Fruit fly (Drosophila melanogaster) whole organism, embryonic: ENCODE results near the gene CG4896.

Experiments
- Antp ChIP-seq: fragments of 200-800 bp; sonication (Bioruptor generic); optimal IDR thresholded peaks from 3 replicates; lab custom pipeline; 2016; ENCODE audit warnings: missing biosample characterization, missing genetic modification characterization
- BEAF-32 ChIP-seq: fragments of 200-800 bp; sonication (Bioruptor generic); optimal IDR thresholded peaks from 3 replicates; lab custom pipeline; 2017; ENCODE audit warnings: missing biosample characterization, missing genetic modification characterization, mild to moderate bottlenecking, moderate library complexity, missing genetic modification reagents
- Blimp-1 ChIP-seq: fragments of 200-800 bp; sonication (Bioruptor generic); optimal IDR thresholded peaks from 3 replicates; lab custom pipeline; 2018; ENCODE audit warnings: missing biosample characterization, missing genetic modification characterization, mild to moderate bottlenecking, moderate library complexity, missing genetic modification reagents
- CG12071 ChIP-seq: fragments of 200-800 bp; sonication (Bioruptor generic); optimal IDR thresholded peaks from 3 replicates; lab custom pipeline; 2018; ENCODE audit warnings: missing biosample characterization, mild to moderate bottlenecking, missing genetic modification characterization
- CG12659 ChIP-seq: fragments of 200-800 bp; sonication (Bioruptor generic); optimal IDR thresholded peaks from 3 replicates; lab custom pipeline; 2017; ENCODE audit warnings: mild to moderate bottlenecking, missing biosample characterization, missing genetic modification reagents, missing genetic modification characterization
- CG13424 ChIP-seq: fragments of 200-800 bp; sonication (Bioruptor generic); optimal IDR thresholded peaks from 2 replicates; lab custom pipeline; 2019; ENCODE audit warnings: missing biosample characterization, mild to moderate bottlenecking, missing genetic modification characterization, moderate library complexity
- CG14710 ChIP-seq: fragments of 200-800 bp; sonication (Bioruptor generic); optimal IDR thresholded peaks from 3 replicates; lab custom pipeline; 2019; ENCODE audit warnings: missing biosample characterization, mild to moderate bottlenecking, missing genetic modification characterization, moderate library complexity
- CG14860 ChIP-seq: fragments of 200-800 bp; sonication (Bioruptor generic); IDR thresholded peaks from 3 replicates; pipeline ENCODE4 v1.3.6; 2022; ENCODE audit warnings: missing biosample characterization, missing genetic modification characterization; ENCODE audit not compliant: partially characterized antibody
- CG17359 ChIP-seq: fragments of 200-800 bp; sonication (Bioruptor generic); optimal IDR thresholded peaks from 3 replicates; lab custom pipeline; 2018; ENCODE audit warnings: missing biosample characterization, mild to moderate bottlenecking, missing genetic modification characterization, moderate library complexity
- CG17385 ChIP-seq: fragments of 200-800 bp; sonication (Bioruptor generic); optimal IDR thresholded peaks from 3 replicates; lab custom pipeline; 2018; ENCODE audit warnings: missing biosample characterization, mild to moderate bottlenecking, missing genetic modification characterization
- CG17829 ChIP-seq: fragments of 200-800 bp; optimal IDR thresholded peaks from 2 replicates; lab custom pipeline; 2019; ENCODE audit warnings: missing biosample characterization, mild to moderate bottlenecking, missing genetic modification characterization, moderate library complexity
- CG32767 ChIP-seq: fragments of 200-800 bp; sonication (Bioruptor generic); IDR thresholded peaks from 2 replicates; pipeline ENCODE4 v1.3.6; 2022; ENCODE audit warnings: missing biosample characterization, missing genetic modification characterization
- CG33557 ChIP-seq: fragments of 200-800 bp; sonication (Bioruptor generic); optimal IDR thresholded peaks from 2 replicates; lab custom pipeline; 2019; ENCODE audit warnings: missing biosample characterization, mild to moderate bottlenecking, missing genetic modification characterization, moderate library complexity
- CG6272 ChIP-seq: fragments of 200-800 bp; sonication (Bioruptor generic); IDR thresholded peaks from 2 replicates; pipeline ENCODE4 v1.3.6; 2022; ENCODE audit warnings: missing biosample characterization, missing genetic modification characterization
- CG6683 ChIP-seq: fragments of 200-800 bp; sonication (Bioruptor generic); optimal IDR thresholded peaks from 2 replicates; lab custom pipeline; 2017; ENCODE audit warnings: missing biosample characterization, mild to moderate bottlenecking, missing genetic modification characterization, missing genetic modification reagents
- CG6813 ChIP-seq: fragments of 200-800 bp; sonication (Bioruptor generic); optimal IDR thresholded peaks from 2 replicates; lab custom pipeline; 2017; ENCODE audit warnings: missing biosample characterization, missing genetic modification characterization, mild to moderate bottlenecking, moderate library complexity, missing genetic modification reagents
- CG7556 ChIP-seq: fragments of 200-800 bp; sonication (Bioruptor generic); optimal IDR thresholded peaks from 2 replicates; lab custom pipeline; 2017; ENCODE audit warnings: missing biosample characterization, mild to moderate bottlenecking, missing genetic modification characterization
- CG9932 ChIP-seq: fragments of 200-800 bp; sonication (Bioruptor generic); IDR thresholded peaks from 2 replicates; pipeline ENCODE4 v1.3.6; 2022; ENCODE audit warnings: missing biosample characterization, missing genetic modification characterization
- Drgx ChIP-seq: fragments of 200-800 bp; sonication (Bioruptor generic); IDR thresholded peaks from 2 replicates; pipeline ENCODE4 v1.3.6; 2022; ENCODE audit warnings: missing biosample characterization, missing genetic modification characterization
- HLH54F ChIP-seq: fragments of 200-800 bp; sonication (Bioruptor generic); optimal IDR thresholded peaks from 3 replicates; lab custom pipeline; 2016; ENCODE audit warnings: missing biosample characterization, missing genetic modification characterization
- Hr78 ChIP-seq, 2 experiments: fragments of 200-800 bp in 1 of 2; fragments of >200 bp in 1 of 2; sonication (Bioruptor generic) in 1 of 2; optimal IDR thresholded peaks; 2 replicates each; lab custom pipeline; 2017 to 2019; ENCODE audit warnings: missing biosample characterization in 2 of 2, missing genetic modification characterization in 2 of 2, mild to moderate bottlenecking in 1 of 2, moderate library complexity in 1 of 2
- Hsf ChIP-seq: fragments of 200-800 bp; sonication (Bioruptor generic); optimal IDR thresholded peaks from 3 replicates; lab custom pipeline; 2016; ENCODE audit warnings: missing biosample characterization, missing genetic modification characterization
- MBD-R2 ChIP-seq: fragments of 200-800 bp; sonication (Bioruptor generic); IDR thresholded peaks from 2 replicates; pipeline ENCODE4 v1.3.6; 2022; ENCODE audit warnings: missing biosample characterization, missing genetic modification characterization
- Nf-YA ChIP-seq: fragments of 200-800 bp; sonication (Bioruptor generic); IDR thresholded peaks from 2 replicates; pipeline ENCODE4 v1.3.6; 2022; ENCODE audit warnings: missing biosample characterization, missing genetic modification characterization
- Oli ChIP-seq: fragments of 200-800 bp; sonication (Bioruptor generic); optimal IDR thresholded peaks from 2 replicates; lab custom pipeline; 2018; ENCODE audit warnings: missing biosample characterization, mild to moderate bottlenecking, missing genetic modification characterization, moderate library complexity
- Rx ChIP-seq: fragments of 200-800 bp; sonication (Bioruptor generic); IDR thresholded peaks from 2 replicates; pipeline ENCODE4 v1.3.6; 2022; ENCODE audit warnings: missing biosample characterization, missing genetic modification characterization
- Side ChIP-seq: fragments of 200-800 bp; sonication (Bioruptor generic); optimal IDR thresholded peaks from 2 replicates; lab custom pipeline; 2016; ENCODE audit warnings: missing biosample characterization, missing genetic modification characterization
- Taf1 ChIP-seq: fragments of 200-800 bp; sonication (Bioruptor generic); IDR thresholded peaks from 2 replicates; pipeline ENCODE4 v1.3.6; 2022; ENCODE audit warnings: missing biosample characterization, missing genetic modification characterization
- Xbp1 ChIP-seq: fragments of 200-800 bp; sonication (Bioruptor generic); optimal IDR thresholded peaks from 3 replicates; lab custom pipeline; 2016; ENCODE audit warnings: missing biosample characterization, mild to moderate bottlenecking, missing genetic modification characterization
- ac ChIP-seq: fragments of 200-800 bp; sonication (Bioruptor generic); optimal IDR thresholded peaks from 3 replicates; lab custom pipeline; 2017; ENCODE audit warnings: missing biosample characterization, mild to moderate bottlenecking, missing genetic modification characterization
- bbx ChIP-seq: fragments of 200-800 bp; sonication (Bioruptor generic); IDR thresholded peaks from 2 replicates; pipeline ENCODE4 v1.3.6; 2022; ENCODE audit warnings: missing biosample characterization, missing genetic modification characterization; ENCODE audit not compliant: partially characterized antibody
- bigmax ChIP-seq: fragments of 200-800 bp; sonication (Bioruptor generic); optimal IDR thresholded peaks from 2 replicates; lab custom pipeline; 2018; ENCODE audit warnings: missing biosample characterization, mild to moderate bottlenecking, missing genetic modification characterization
- gfzf ChIP-seq: fragments of 200-800 bp; sonication (Bioruptor generic); optimal IDR thresholded peaks from 2 replicates; lab custom pipeline; 2016; ENCODE audit warnings: missing biosample characterization, mild to moderate bottlenecking, missing genetic modification characterization, moderate library complexity
- grn ChIP-seq: fragments of 200-800 bp; sonication (Bioruptor generic); optimal IDR thresholded peaks from 3 replicates; lab custom pipeline; 2017; ENCODE audit warnings: missing biosample characterization, missing genetic modification characterization
- ham ChIP-seq: fragments of 200-800 bp; sonication (Bioruptor generic); IDR thresholded peaks from 2 replicates; pipeline ENCODE4 v1.3.6; 2022; ENCODE audit warnings: missing biosample characterization, missing genetic modification characterization
- hth ChIP-seq: fragments of >200 bp; optimal IDR thresholded peaks from 2 replicates; lab custom pipeline; 2017; ENCODE audit warnings: inconsistent platforms
- mld ChIP-seq: fragments of 200-800 bp; sonication (Bioruptor generic); IDR thresholded peaks from 3 replicates; pipeline ENCODE4 v1.3.6; 2022; ENCODE audit warnings: missing biosample characterization, missing genetic modification characterization; ENCODE audit not compliant: partially characterized antibody
- pho ChIP-seq: fragments of 200-800 bp; sonication (Bioruptor generic); optimal IDR thresholded peaks from 2 replicates; lab custom pipeline; 2016; ENCODE audit warnings: missing biosample characterization, missing genetic modification characterization
- rib ChIP-seq: fragments of 200-800 bp; sonication (Bioruptor generic); IDR thresholded peaks from 2 replicates; pipeline ENCODE4 v1.3.6; 2022; ENCODE audit warnings: missing biosample characterization, missing genetic modification characterization
- sc ChIP-seq, 3 experiments: fragments of >200 bp in 2 of 3; fragments of 200-800 bp in 1 of 3; sonication (Bioruptor generic) in 1 of 3; optimal IDR thresholded peaks; 2 replicates in 2 of 3; 3 replicates in 1 of 3; lab custom pipeline; 2017; ENCODE audit warnings: mild to moderate bottlenecking in 1 of 3, missing biosample characterization in 1 of 3, missing genetic modification characterization in 1 of 3, missing genetic modification reagents in 1 of 3
- sens ChIP-seq: fragments of 200-800 bp; sonication (Bioruptor generic); peaks from one replicate; lab custom pipeline; 2016; ENCODE audit warnings: missing biosample characterization, missing genetic modification characterization
- sisA ChIP-seq: fragments of 200-800 bp; sonication (Bioruptor generic); IDR thresholded peaks from 2 replicates; pipeline ENCODE4 v1.3.6; 2022; ENCODE audit warnings: missing biosample characterization, missing genetic modification characterization
- slou ChIP-seq: fragments of 200-800 bp; sonication (Bioruptor generic); optimal IDR thresholded peaks from 3 replicates; lab custom pipeline; 2016; ENCODE audit warnings: missing biosample characterization, missing genetic modification characterization
- so ChIP-seq: fragments of 200-800 bp; sonication (Bioruptor generic); IDR thresholded peaks from 3 replicates; pipeline ENCODE4 v1.3.6; 2022; ENCODE audit warnings: missing biosample characterization, missing genetic modification characterization
- sob ChIP-seq: fragments of 200-800 bp; sonication (Bioruptor generic); IDR thresholded peaks from 2 replicates; pipeline ENCODE4 v1.3.6; 2022; ENCODE audit warnings: missing biosample characterization, missing genetic modification characterization
- tgo ChIP-seq: fragments of 200-800 bp; sonication (Bioruptor generic); IDR thresholded peaks from 3 replicates; pipeline ENCODE4 v1.3.6; 2022; ENCODE audit warnings: missing biosample characterization, missing genetic modification characterization
- tup ChIP-seq: fragments of 200-800 bp; sonication (Bioruptor generic); optimal IDR thresholded peaks from 2 replicates; lab custom pipeline; 2016; ENCODE audit warnings: missing biosample characterization, mild to moderate bottlenecking, missing genetic modification characterization, moderate library complexity
- unpg ChIP-seq: fragments of 200-800 bp; sonication (Bioruptor generic); optimal IDR thresholded peaks from 3 replicates; lab custom pipeline; 2018; ENCODE audit warnings: missing biosample characterization, mild to moderate bottlenecking, missing genetic modification characterization, moderate library complexity

Gene CG4896

DNA sequence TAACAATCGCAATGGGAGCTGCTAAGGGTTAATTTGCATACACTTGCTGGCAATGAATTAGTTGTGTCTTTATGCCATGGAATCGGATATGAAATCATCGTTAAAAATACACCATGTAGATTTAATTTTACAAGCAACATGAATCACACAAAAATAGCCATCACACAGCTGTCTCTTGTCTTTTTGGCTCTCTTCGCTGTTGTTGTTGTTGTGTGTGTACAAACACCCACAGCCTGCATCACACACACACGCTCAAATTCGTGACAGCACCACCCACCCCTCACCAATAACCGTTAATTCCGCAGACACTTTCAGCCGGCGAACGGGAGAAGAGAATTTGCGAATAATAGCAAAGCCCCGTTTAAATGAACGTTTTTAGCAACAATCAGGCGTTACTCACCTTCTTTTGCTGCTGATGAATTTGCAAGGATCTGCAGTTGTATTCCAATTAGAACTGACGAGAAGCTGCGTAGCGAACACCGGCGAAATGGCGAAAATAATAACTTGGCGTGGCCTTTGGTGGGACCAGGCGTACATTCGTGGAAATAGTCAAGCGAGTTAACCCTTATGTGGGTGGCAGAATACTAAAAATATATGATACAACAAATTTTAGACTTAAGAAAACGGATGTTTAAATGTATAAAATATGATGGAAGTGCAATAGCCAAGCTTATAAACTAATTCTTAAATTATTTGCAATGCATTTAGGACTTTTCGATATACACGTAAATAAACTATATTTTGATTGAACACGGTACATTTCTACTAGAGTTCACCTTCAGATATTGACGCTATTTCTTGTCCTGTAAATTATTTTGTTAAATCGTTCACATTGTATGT lies 19.6 kb upstream of the CG4896 start, which contains the start of gene capt (continued):
- TF ChIP-seq ac (peak; percentile 30), tgo (GFP tag; lab: Robert Waterston, UW) (peak; percentile 51; the same call in 2 of the 3 replicates), ham (no peak), sob (GFP tag; lab: Robert Waterston, UW) (peak; percentile 8; the same call in 1 of the 2 replicates), Oli (tag; lab: Kevin White, UChicago) (peak; percentile 34), sisA (GFP tag; lab: Robert Waterston, UW) (peak; percentile 21; the same call in 1 of the 2 replicates), CG7556 (GFP tag; lab: Kevin White, UChicago) (no peak), unpg (GFP tag; lab: Kevin White, UChicago) (peak; percentile 2), rib (peak; percentile 88), CG17359 (tag; lab: Kevin White, UChicago) (no peak), CG9932 (GFP tag; lab: Robert Waterston, UW) (peak; percentile 81), CG14860 (no peak), tup (GFP tag; lab: Kevin White, UChicago) (no peak), Hr78 (GFP tag; optimal IDR thresholded peaks at IDR 0.05; lab: Kevin White, UChicago) (no peak), CG14710 (tag; lab: Kevin White, UChicago) (peak; percentile 38), Hsf (GFP tag; lab: Kevin White, UChicago) (peak; percentile 62), sc (optimal IDR thresholded peaks at IDR 0.05; lab: Kevin White, UChicago) (no peak), sc (GFP tag; optimal IDR thresholded peaks at IDR 0.05; lab: Kevin White, UChicago) (no peak), mld (GFP tag; lab: Robert Waterston, UW) (no peak), Side (GFP tag; lab: Kevin White, UChicago) (no peak), pho (GFP tag; lab: Kevin White, UChicago) (peak; percentile 49), CG12071 (no peak), CG12659 (peak; percentile 28), gfzf (GFP tag; lab: Kevin White, UChicago) (peak; percentile 75), CG13424 (tag; lab: Kevin White, UChicago) (peak; percentile 45), BEAF-32 (GFP tag; lab: Kevin White, UChicago) (peak; percentile 24), Xbp1 (GFP tag; lab: Kevin White, UChicago) (peak; percentile 44), Drgx (no peak; the same call in 1 of the 2 replicates), bigmax (GFP tag; lab: Kevin White, UChicago) (peak; percentile 52), CG6813 (GFP tag; lab: Kevin White, UChicago) (no peak), Nf-YA (GFP tag; lab: Robert Waterston, UW) (no peak), hth (no peak), bbx (GFP tag; lab: Robert Waterston, UW) (peak; percentile 25; the same call in 1 of the 2 replicates), sens (GFP tag; lab: Kevin White, UChicago) (peak; percentile 73), slou (GFP tag; lab: Kevin White, UChicago) (no peak), MBD-R2 (GFP tag; lab: Robert Waterston, UW) (peak; percentile 22; the same call in 1 of the 2 replicates), CG17829 (tag; lab: Kevin White, UChicago) (peak; percentile 18), CG17385 (GFP tag; lab: Kevin White, UChicago) (peak; percentile 10), CG6683 (GFP tag; lab: Kevin White, UChicago) (no peak), Taf1 (GFP tag; lab: Robert Waterston, UW) (peak; percentile 53; the same call in 1 of the 2 replicates), so (no peak), HLH54F (peak; percentile 16), Blimp-1 (no peak), CG6272 (GFP tag; lab: Robert Waterston, UW) (no peak), Antp (GFP tag; lab: Kevin White, UChicago) (no peak), CG32767 (no peak), CG33557 (GFP tag; lab: Kevin White, UChicago) (no peak), grn (GFP tag; lab: Kevin White, UChicago) (peak; percentile 11), Rx (GFP tag; lab: Robert Waterston, UW) (peak; percentile 25; the same call in 1 of the 2 replicates)
